ENCODE assay signal across 1 fruit fly cellular context in genomic region chr3L:11648410-11648809, dm6.
TF ChIP-seq lines count a peak whose summit lies in the region.

Gene RIOK1, minus strand, starts transcription at chr3L:11648474.
Gene Polr3H, plus strand, starts transcription at chr3L:11648756.

TF ChIP-seq in whole organism, embryonic, 481 proteins besides CTCF, POLR2A, EP300 and RAD21 (continued from another document):
- TF ChIP-seq CG34224 (GFP tag; IDR thresholded peaks at IDR 0.05; lab: Robert Waterston, UW; ENCODE audit: partially characterized antibody) = no peak
- no peak for TF ChIP-seq slou (GFP tag; optimal IDR thresholded peaks at IDR 0.05; lab: Kevin White, UChicago)
- TF ChIP-seq Meics (GFP tag; optimal IDR thresholded peaks at IDR 0.05; lab: Kevin White, UChicago) = peak; percentile 64
- TF ChIP-seq CG9797 (GFP tag; optimal IDR thresholded peaks at IDR 0.05; lab: Kevin White, UChicago) = peak; percentile 82
- TF ChIP-seq CG3281 (GFP tag; optimal IDR thresholded peaks at IDR 0.05; lab: Kevin White, UChicago) = no peak
- TF ChIP-seq zfh2 (GFP tag; optimal IDR thresholded peaks at IDR 0.05; lab: Kevin White, UChicago) = peak; percentile 66
- TF ChIP-seq sug (tag; optimal IDR thresholded peaks at IDR 0.05; lab: Kevin White, UChicago) = no peak
- TF ChIP-seq CG10543 (GFP tag; optimal IDR thresholded peaks at IDR 0.05; lab: Kevin White, UChicago) = no peak
- no peak for TF ChIP-seq CG30020 (tag; optimal IDR thresholded peaks at IDR 0.05; lab: Kevin White, UChicago)
- TF ChIP-seq Fer3 (tag; optimal IDR thresholded peaks at IDR 0.05; lab: Kevin White, UChicago) = peak; percentile 67
- peak; percentile 42; the same call in 1 of the 2 replicates for TF ChIP-seq ap (GFP tag; IDR thresholded peaks at IDR 0.05; lab: Robert Waterston, UW)
- no peak for TF ChIP-seq bowl (GFP tag; IDR thresholded peaks at IDR 0.05; lab: Robert Waterston, UW)
- peak; percentile 58 for TF ChIP-seq CG6689 (GFP tag; IDR thresholded peaks at IDR 0.05; lab: Robert Waterston, UW)
